Fruit fly (Drosophila melanogaster): ENCODE measurements around the gene CG5916.

CG5916 gene

dm6 chr3R:16171747-16172146 is 24.9 kb downstream of the CG5916 start, which contains the start of gene CG8925 (continued):
- TF ChIP-seq B-H2 (GFP tag; optimal IDR thresholded peaks at IDR 0.05) = no peak
- no peak for TF ChIP-seq CG8281 (tag; optimal IDR thresholded peaks at IDR 0.05)
- TF ChIP-seq CrebB (tag; optimal IDR thresholded peaks at IDR 0.05) = no peak

dm6 chr3R:16173500-16173899 is 26.7 kb downstream of the CG5916 start:
- TF ChIP-seq mirr (GFP tag; optimal IDR thresholded peaks at IDR 0.05) (peak; percentile 90), bcd (GFP tag; optimal IDR thresholded peaks at IDR 0.05) (no peak), CG17385 (GFP tag; optimal IDR thresholded peaks at IDR 0.05) (peak; percentile 22), exex (tag; optimal IDR thresholded peaks at IDR 0.05) (peak; percentile 91)

dm6 chr3R:16176526-16176925 is 29.7 kb downstream of the CG5916 start:
- TF ChIP-seq stwl (tag; optimal IDR thresholded peaks at IDR 0.05) (no peak), CG2116 (GFP tag; optimal IDR thresholded peaks at IDR 0.05) (no peak), Blimp-1 (GFP tag; optimal IDR thresholded peaks at IDR 0.05) (peak; percentile 64), tin (GFP tag; optimal IDR thresholded peaks at IDR 0.05) (no peak), CG8478 (optimal IDR thresholded peaks at IDR 0.05) (peak; percentile 66), CG4404 (GFP tag; IDR thresholded peaks at IDR 0.05) (no peak)

- TF ChIP-seq CG14050 (GFP tag; IDR thresholded peaks at IDR 0.05) = no peak
- no peak for TF ChIP-seq CG11398 (GFP tag; optimal IDR thresholded peaks at IDR 0.05)
- TF ChIP-seq Ets65A (GFP tag) = peak; percentile 70
- peak; percentile 42 for TF ChIP-seq bigmax (GFP tag; optimal IDR thresholded peaks at IDR 0.05)
- TF ChIP-seq bbx (GFP tag; IDR thresholded peaks at IDR 0.05; ENCODE audit: partially characterized antibody) = no peak
- TF ChIP-seq Sry-β (GFP tag; optimal IDR thresholded peaks at IDR 0.05) = no peak
- TF ChIP-seq zfh1 (GFP tag; IDR thresholded peaks at IDR 0.05) = no peak
- TF ChIP-seq NC2β (GFP tag; optimal IDR thresholded peaks at IDR 0.05) = no peak
- peak; percentile 67 for TF ChIP-seq Dp (GFP tag; optimal IDR thresholded peaks at IDR 0.05)
- TF ChIP-seq HHEX (GFP tag; optimal IDR thresholded peaks at IDR 0.05) = no peak
- TF ChIP-seq chif (GFP tag; optimal IDR thresholded peaks at IDR 0.05) = no peak
- no peak for TF ChIP-seq CG11560 (tag; IDR thresholded peaks at IDR 0.05)
- peak; percentile 50 for TF ChIP-seq Med (GFP tag)
- TF ChIP-seq CG12659 (GFP tag; optimal IDR thresholded peaks at IDR 0.05) = no peak
- no peak for TF ChIP-seq so (GFP tag; IDR thresholded peaks at IDR 0.05)
- no peak for TF ChIP-seq en (GFP tag; optimal IDR thresholded peaks at IDR 0.05)
- no peak for TF ChIP-seq z (GFP tag; IDR thresholded peaks at IDR 0.05)
- TF ChIP-seq NfI (GFP tag; optimal IDR thresholded peaks at IDR 0.05) = no peak
- no peak for TF ChIP-seq dati (GFP tag; IDR thresholded peaks at IDR 0.05)
- no peak for TF ChIP-seq Drgx (GFP tag; IDR thresholded peaks at IDR 0.05)
- no peak for TF ChIP-seq CG12071 (GFP tag; optimal IDR thresholded peaks at IDR 0.05)
- TF ChIP-seq corto (GFP tag; optimal IDR thresholded peaks at IDR 0.05) = no peak
- peak; percentile 18 for TF ChIP-seq HmgZ (tag; optimal IDR thresholded peaks at IDR 0.05)
- no peak for TF ChIP-seq CG7928 (GFP tag; optimal IDR thresholded peaks at IDR 0.05)
- no peak for TF ChIP-seq sens (GFP tag)
- TF ChIP-seq sqz (GFP tag; optimal IDR thresholded peaks at IDR 0.05) = no peak
- no peak for TF ChIP-seq sug (tag; optimal IDR thresholded peaks at IDR 0.05)
- no peak for TF ChIP-seq CG10959 (GFP tag; IDR thresholded peaks at IDR 0.05)
- TF ChIP-seq CG11723 (GFP tag; optimal IDR thresholded peaks at IDR 0.05) = no peak
- TF ChIP-seq usp (GFP tag; optimal IDR thresholded peaks at IDR 0.05) = no peak
- no peak for TF ChIP-seq gcm2 (GFP tag; optimal IDR thresholded peaks at IDR 0.05)
- no peak for TF ChIP-seq tgo (GFP tag; IDR thresholded peaks at IDR 0.05)
- TF ChIP-seq Lhr (GFP tag; optimal IDR thresholded peaks at IDR 0.05) = peak; percentile 30
- TF ChIP-seq CG16863 (GFP tag; optimal IDR thresholded peaks at IDR 0.05) = no peak
Observed at dm6 chr3R:16180476-16181070, 33.7 kb downstream of the CG5916 start, which contains the start of gene CG8927. CG8927 (plus strand) TSS chr3R:16181020.
